Fruit fly (Drosophila melanogaster) whole organism, adult: ENCODE results near the gene east.

Experiments
- CG11617 ChIP-seq: fragments of 200-800 bp; sonication (Bioruptor generic); optimal IDR thresholded peaks from 2 replicates; lab custom pipeline; 2017; ENCODE audit warnings: mild to moderate bottlenecking, missing biosample characterization, missing genetic modification reagents, missing genetic modification characterization
- CG12768 ChIP-seq: fragments of 200-800 bp; sonication (Bioruptor generic); optimal IDR thresholded peaks from 2 replicates; lab custom pipeline; 2017; ENCODE audit warnings: missing biosample characterization, missing genetic modification characterization, mild to moderate bottlenecking, moderate library complexity, missing genetic modification reagents
- CG14711 ChIP-seq: fragments of 200-800 bp; sonication (Bioruptor generic); optimal IDR thresholded peaks from 2 replicates; lab custom pipeline; 2018; ENCODE audit warnings: missing biosample characterization, mild to moderate bottlenecking, missing genetic modification characterization, moderate library complexity
- CG1620 ChIP-seq: fragments of 200-800 bp; sonication (Bioruptor generic); optimal IDR thresholded peaks from 2 replicates; lab custom pipeline; 2016; ENCODE audit warnings: missing biosample characterization, missing genetic modification characterization
- CG33017 ChIP-seq: fragments of 200-800 bp; sonication (Bioruptor generic); optimal IDR thresholded peaks from 2 replicates; lab custom pipeline; 2018; ENCODE audit warnings: missing biosample characterization, mild to moderate bottlenecking, missing genetic modification characterization, moderate library complexity
- CG5204 ChIP-seq: fragments of 200-800 bp; sonication (Bioruptor generic); optimal IDR thresholded peaks from 2 replicates; lab custom pipeline; 2016; ENCODE audit warnings: missing biosample characterization, missing genetic modification characterization
- CG7045 ChIP-seq: fragments of 200-800 bp; sonication (Bioruptor generic); optimal IDR thresholded peaks from 2 replicates; lab custom pipeline; 2017; ENCODE audit warnings: missing biosample characterization, mild to moderate bottlenecking, missing genetic modification characterization
- CG7101 ChIP-seq: fragments of 200-800 bp; sonication (Bioruptor generic); optimal IDR thresholded peaks from 2 replicates; lab custom pipeline; 2018; ENCODE audit warnings: missing biosample characterization, mild to moderate bottlenecking, missing genetic modification characterization, moderate library complexity
- Clk ChIP-seq: fragments of 200-800 bp; sonication (Bioruptor generic); optimal IDR thresholded peaks from 2 replicates; lab custom pipeline; 2017; ENCODE audit warnings: missing biosample characterization, missing genetic modification characterization
- Crg-1 ChIP-seq: fragments of 200-800 bp; sonication (Bioruptor generic); optimal IDR thresholded peaks from 2 replicates; lab custom pipeline; 2016; ENCODE audit warnings: missing biosample characterization, missing genetic modification characterization
- Hr96 ChIP-seq: fragments of 200-800 bp; sonication (Bioruptor generic); optimal IDR thresholded peaks from 2 replicates; lab custom pipeline; 2016; ENCODE audit warnings: missing biosample characterization, missing genetic modification characterization
- Mnt ChIP-seq: fragments of 200-800 bp; sonication (Bioruptor generic); optimal IDR thresholded peaks from 2 replicates; lab custom pipeline; 2016; ENCODE audit warnings: missing biosample characterization, mild to moderate bottlenecking, missing genetic modification characterization
- bab1 ChIP-seq: fragments of 200-800 bp; sonication (Bioruptor generic); optimal IDR thresholded peaks from 3 replicates; lab custom pipeline; 2019; ENCODE audit warnings: missing biosample characterization, mild to moderate bottlenecking, missing genetic modification characterization, moderate library complexity
- cic ChIP-seq: fragments of 200-800 bp; sonication (Bioruptor generic); optimal IDR thresholded peaks from 2 replicates; lab custom pipeline; 2017; ENCODE audit warnings: missing biosample characterization, mild to moderate bottlenecking, missing genetic modification characterization, moderate library complexity
- cnc ChIP-seq, 2 experiments: fragments of >200 bp; optimal IDR thresholded peaks; 2 replicates each; lab custom pipeline; 2017
- kay ChIP-seq: fragments of 200-800 bp; sonication (Bioruptor generic); peaks from one replicate; lab custom pipeline; 2016; ENCODE audit warnings: missing biosample characterization, missing genetic modification characterization, borderline replicate concordance
- ovo ChIP-seq: fragments of 200-800 bp; sonication (Bioruptor generic); optimal IDR thresholded peaks from 2 replicates; lab custom pipeline; 2016; ENCODE audit warnings: missing biosample characterization, missing genetic modification characterization
- pad ChIP-seq: fragments of 200-800 bp; sonication (Bioruptor generic); optimal IDR thresholded peaks from 3 replicates; lab custom pipeline; 2017; ENCODE audit warnings: missing biosample characterization, missing genetic modification characterization, mild to moderate bottlenecking, moderate library complexity, missing genetic modification reagents
- tj ChIP-seq: fragments of 200-800 bp; sonication (Bioruptor generic); optimal IDR thresholded peaks from 3 replicates; lab custom pipeline; 2017; ENCODE audit warnings: missing biosample characterization, mild to moderate bottlenecking, missing genetic modification characterization, moderate library complexity
- toe ChIP-seq: fragments of 200-800 bp; sonication (Bioruptor generic); optimal IDR thresholded peaks from 2 replicates; lab custom pipeline; 2016; ENCODE audit warnings: missing biosample characterization, missing genetic modification characterization

east gene

dm6 chrX:2061849-2062248, 51.2 kb downstream of the east start, which contains the start of gene Sik2:
Sik2 (minus strand) TSS chrX:2061915.
- TF ChIP-seq Crg-1 (GFP tag; lab: Kevin White, UChicago) (no peak), CG14711 (peak; percentile 62)

DNA sequence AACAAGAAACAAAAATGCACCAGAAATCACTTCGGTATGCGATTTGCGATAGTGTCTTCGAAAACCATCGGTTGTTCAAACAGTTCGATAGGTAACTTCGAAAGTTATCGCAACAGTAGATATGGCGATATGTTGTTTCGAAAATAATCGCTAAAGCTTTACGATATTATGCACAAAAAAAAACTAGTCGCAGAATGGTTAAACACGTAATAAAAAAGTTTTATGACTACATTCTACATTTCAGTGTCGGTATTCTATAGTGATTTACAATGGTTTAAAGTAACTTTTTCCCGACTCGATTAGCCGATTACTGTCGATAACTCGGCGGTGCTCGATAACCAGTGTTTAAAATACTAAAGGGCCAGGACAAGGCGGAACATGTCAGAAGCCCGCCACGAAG, 54.4 kb downstream of the east start, which contains the start of gene CG4281:
CG4281 (minus strand) TSS at position 70 of the 400 bp plus-strand sequence.
- TF ChIP-seq CG14711 (peak; percentile 40), cic (GFP tag; lab: Kevin White, UChicago) (no peak), Hr96 (GFP tag; lab: Kevin White, UChicago) (no peak), pad (GFP tag; lab: Kevin White, UChicago) (no peak), CG5204 (GFP tag; lab: Kevin White, UChicago) (no peak), CG12768 (GFP tag; lab: Kevin White, UChicago) (no peak), CG7101 (tag; lab: Kevin White, UChicago) (peak; percentile 13), bab1 (GFP tag; lab: Kevin White, UChicago) (peak; percentile 70), cnc (optimal IDR thresholded peaks at IDR 0.05; lab: Kevin White, UChicago) (no peak), tj (peak; percentile 24), Mnt (GFP tag; lab: Kevin White, UChicago) (peak; percentile 37), Crg-1 (GFP tag; lab: Kevin White, UChicago) (peak; percentile 17), ovo (GFP tag; lab: Kevin White, UChicago) (no peak), CG11617 (peak; percentile 23), CG1620 (GFP tag; lab: Kevin White, UChicago) (no peak), CG7045 (GFP tag; lab: Kevin White, UChicago) (no peak), toe (no peak), Clk (no peak), kay (no peak), CG33017 (tag; lab: Kevin White, UChicago) (no peak)

dm6 chrX:2066259-2066658, 55.6 kb downstream of the east start, which contains the start of gene CG14054:
CG14054 (minus strand) TSS chrX:2066359.
- TF ChIP-seq cic (GFP tag; lab: Kevin White, UChicago) (no peak), CG12768 (GFP tag; lab: Kevin White, UChicago) (no peak), ovo (GFP tag; lab: Kevin White, UChicago) (no peak), CG1620 (GFP tag; lab: Kevin White, UChicago) (no peak), Clk (no peak), tj (no peak), Crg-1 (GFP tag; lab: Kevin White, UChicago) (no peak)

dm6 chrX:2068292-2068691, 57.6 kb downstream of the east start, which contains the start of gene CG4194:
CG4194 (plus strand) TSS chrX:2068592.
- TF ChIP-seq CG14711 (no peak), Mnt (GFP tag; lab: Kevin White, UChicago) (no peak), bab1 (GFP tag; lab: Kevin White, UChicago) (no peak), Hr96 (GFP tag; lab: Kevin White, UChicago) (no peak), toe (no peak), ovo (GFP tag; lab: Kevin White, UChicago) (no peak), CG11617 (no peak), CG12768 (GFP tag; lab: Kevin White, UChicago) (no peak), kay (no peak)

- TF ChIP-seq ovo (GFP tag; lab: Kevin White, UChicago), result peak; percentile 29
- peak; percentile 4 for TF ChIP-seq bab1 (GFP tag; lab: Kevin White, UChicago)
- no peak for TF ChIP-seq Hr96 (GFP tag; lab: Kevin White, UChicago)
- TF ChIP-seq tj, result peak; percentile 50
- TF ChIP-seq cnc (optimal IDR thresholded peaks at IDR 0.05; lab: Kevin White, UChicago), result peak; percentile 68 to 82
Observed at dm6 chrX:2069787-2070707, 59.4 kb downstream of the east start.

- TF ChIP-seq CG14711 (peak; percentile 72), bab1 (GFP tag; lab: Kevin White, UChicago) (peak; percentile 38), Crg-1 (GFP tag; lab: Kevin White, UChicago) (peak; percentile 41), CG7101 (tag; lab: Kevin White, UChicago) (peak; percentile 69), Mnt (GFP tag; lab: Kevin White, UChicago) (no peak), CG1620 (GFP tag; lab: Kevin White, UChicago) (peak; percentile 64), toe (peak; percentile 66), cnc (optimal IDR thresholded peaks at IDR 0.05; lab: Kevin White, UChicago) (peak in 1 of 2 experiments; percentile 83), pad (GFP tag; lab: Kevin White, UChicago) (peak; percentile 49), CG33017 (tag; lab: Kevin White, UChicago) (peak; percentile 6), CG7045 (GFP tag; lab: Kevin White, UChicago) (peak; percentile 55), tj (peak; percentile 12), Clk (no peak), Hr96 (GFP tag; lab: Kevin White, UChicago) (peak; percentile 83), CG5204 (GFP tag; lab: Kevin White, UChicago) (no peak), kay (no peak), CG12768 (GFP tag; lab: Kevin White, UChicago) (peak; percentile 78), CG11617 (peak; percentile 47), cic (GFP tag; lab: Kevin White, UChicago) (no peak), ovo (GFP tag; lab: Kevin White, UChicago) (peak; percentile 24)
Observed at dm6 chrX:2070708-2071063, 60.0 kb downstream of the east start.
